In the genomic region with DNA sequence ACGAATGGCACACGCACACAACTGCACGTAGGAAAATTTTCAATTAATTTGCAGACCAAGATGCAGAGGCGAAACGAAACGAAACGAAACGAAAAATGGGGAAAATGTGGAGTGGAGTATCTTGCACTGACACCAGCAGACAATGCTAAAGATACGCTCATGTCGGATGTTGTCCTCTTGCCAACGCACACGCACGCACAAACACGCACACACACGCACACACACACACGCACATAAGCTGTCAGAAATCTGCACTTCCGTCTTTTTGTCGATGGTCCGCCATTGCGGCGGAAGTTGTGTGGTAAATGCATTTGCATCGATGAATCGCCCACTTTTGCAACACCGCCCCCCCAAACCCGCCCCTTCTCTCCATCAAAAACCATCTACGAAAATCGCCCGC, we compare ENCODE assay signal across 2 fruit fly cellular contexts.
TF ChIP-seq lines count a peak whose summit lies in the region.

No protein-coding gene starts in this region.

- TF ChIP-seq CTCF in whole organism, embryonic (GFP tag; optimal IDR thresholded peaks at IDR 0.05; lab: Kevin White, UChicago) = no peak

TF ChIP-seq in whole organism, embryonic, 481 proteins besides CTCF, POLR2A, EP300 and RAD21:
- TF ChIP-seq Hr39 (optimal IDR thresholded peaks at IDR 0.05; lab: Kevin White, UChicago) (peak; percentile 93), sqz (GFP tag; optimal IDR thresholded peaks at IDR 0.05; lab: Kevin White, UChicago) (no peak)

TF ChIP-seq in whole organism, wandering third instar larva, 38 proteins besides CTCF, POLR2A, EP300 and RAD21:
- peak; percentile 65 for TF ChIP-seq Dfd (GFP tag; optimal IDR thresholded peaks at IDR 0.05; lab: Kevin White, UChicago)
- no peak for TF ChIP-seq Jra (GFP tag; optimal IDR thresholded peaks at IDR 0.05; lab: Kevin White, UChicago)

Comparison
In these comparisons a context has a peak if more than half of its experiments do, and no peak if none do; other contexts are left out.
1. Of the 10 proteins assayed by ChIP-seq in both whole organism, embryonic and whole organism, wandering third instar larva: peak only in whole organism, embryonic: none; only in whole organism, wandering third instar larva: Dfd; in both: none; in neither: 9.